Worm (Caenorhabditis elegans) whole organism, L4 larva: Measurements from ENCODE around the gene srv-1.
A peak's percentile ranks its signal among the peaks of the same experiment; 100 is the strongest.

Source experiments
- D1046.2 ChIP-seq: fragments of 200-800 bp; sonication (Bioruptor generic); IDR thresholded peaks from 2 replicates; pipeline ENCODE4 v1.3.6; 2022; ENCODE audit warnings: missing genetic modification characterization, missing compliant biosample characterization
- F49E8.2 ChIP-seq: sonication (generic microtip); optimal IDR thresholded peaks from 2 replicates; lab custom pipeline; 2016; ENCODE audit warnings: missing compliant biosample characterization, mild to moderate bottlenecking, missing genetic modification characterization, borderline replicate concordance
- R02D3.7 ChIP-seq: fragments of 150-350 bp; sonication (generic microtip); optimal IDR thresholded peaks from 3 replicates; lab custom pipeline; 2014; ENCODE audit warnings: missing biosample characterization, missing genetic modification characterization
- Y105C5A.15 ChIP-seq: fragments of 200-800 bp; sonication (Bioruptor generic); IDR thresholded peaks from 2 replicates; pipeline ENCODE4 v1.3.6; 2022; ENCODE audit warnings: missing genetic modification characterization, missing compliant biosample characterization
- Y5F2A.4 ChIP-seq: fragments of 200-800 bp; sonication (Bioruptor generic); optimal IDR thresholded peaks from 2 replicates; lab custom pipeline; 2018; ENCODE audit warnings: mild to moderate bottlenecking, missing genetic modification characterization, missing compliant biosample characterization
- ZK337.2 ChIP-seq: fragments of 200-800 bp; sonication (Bioruptor generic); IDR thresholded peaks from 2 replicates; pipeline ENCODE4 v1.3.6; 2022; ENCODE audit warnings: missing genetic modification reagents, missing genetic modification characterization, missing compliant biosample characterization
- aly-2 ChIP-seq: sonication (generic microtip); optimal IDR thresholded peaks from 2 replicates; lab custom pipeline; 2018; ENCODE audit warnings: missing biosample characterization, missing genetic modification characterization
- arid-1 ChIP-seq: fragments of 200-800 bp; sonication (Bioruptor generic); conservative IDR thresholded peaks from 2 replicates; pipeline ENCODE4 v1.3.6; 2022; ENCODE audit warnings: missing genetic modification reagents, missing genetic modification characterization, missing compliant biosample characterization
- ceh-20 ChIP-seq: fragments of 200-800 bp; sonication (Bioruptor generic); IDR thresholded peaks from 2 replicates; pipeline ENCODE4 v1.3.6; 2022; ENCODE audit warnings: missing genetic modification reagents, missing genetic modification characterization, missing compliant biosample characterization
- ceh-28 ChIP-seq: fragments of 150-350 bp; optimal IDR thresholded peaks from 2 replicates; lab custom pipeline; 2014; ENCODE audit warnings: missing biosample characterization, missing genetic modification reagents, missing genetic modification characterization
- ceh-32 ChIP-seq: sonication (generic microtip); optimal IDR thresholded peaks from 2 replicates; lab custom pipeline; 2016; ENCODE audit warnings: mild to moderate bottlenecking, missing genetic modification characterization, missing compliant biosample characterization; ENCODE audit not compliant: poor library complexity
- ceh-82 ChIP-seq: sonication (generic microtip); optimal IDR thresholded peaks from 2 replicates; lab custom pipeline; 2017; ENCODE audit warnings: missing biosample characterization, missing genetic modification characterization
- ctbp-1 ChIP-seq: fragments of 200-800 bp; sonication (Bioruptor generic); IDR thresholded peaks from 2 replicates; pipeline ENCODE4 v1.3.6; 2022; ENCODE audit warnings: missing genetic modification reagents, missing genetic modification characterization, missing compliant biosample characterization
- daf-19 ChIP-seq: fragments of 200-800 bp; sonication (Bioruptor generic); conservative IDR thresholded peaks from 2 replicates; pipeline ENCODE4 v1.3.6; 2022; ENCODE audit warnings: missing genetic modification characterization, missing compliant biosample characterization
- dmd-8 ChIP-seq: fragments of 200-800 bp; sonication (Bioruptor generic); IDR thresholded peaks from 2 replicates; pipeline ENCODE4 v1.3.6; 2022; ENCODE audit warnings: missing genetic modification characterization, missing compliant biosample characterization
- dpl-1 ChIP-seq: fragments of 150-350 bp; optimal IDR thresholded peaks from 2 replicates; lab custom pipeline; 2014; ENCODE audit warnings: missing biosample characterization, missing genetic modification reagents, missing genetic modification characterization
- dve-1 ChIP-seq: sonication (generic microtip); optimal IDR thresholded peaks from 2 replicates; lab custom pipeline; 2017; ENCODE audit warnings: antibody characterized with exemption, mild to moderate bottlenecking, missing genetic modification characterization, missing compliant biosample characterization; ENCODE audit not compliant: insufficient read depth
- egl-27 ChIP-seq: sonication (generic microtip); optimal IDR thresholded peaks from 3 replicates; lab custom pipeline; 2017; ENCODE audit warnings: missing biosample characterization, missing genetic modification reagents, missing genetic modification characterization
- hlh-11 ChIP-seq: fragments of 200-800 bp; sonication (Bioruptor generic); optimal IDR thresholded peaks from 2 replicates; lab custom pipeline; 2018; ENCODE audit warnings: mild to moderate bottlenecking, missing genetic modification characterization, missing compliant biosample characterization
- hmg-1.1 ChIP-seq: fragments of 200-800 bp; sonication (Bioruptor generic); IDR thresholded peaks from 2 replicates; pipeline ENCODE4 v1.3.6; 2022; ENCODE audit warnings: missing genetic modification reagents, missing genetic modification characterization, missing compliant biosample characterization
- lim-7 ChIP-seq: fragments of 200-800 bp; sonication (Bioruptor generic); IDR thresholded peaks from 2 replicates; pipeline ENCODE4 v1.3.6; 2022; ENCODE audit warnings: missing genetic modification characterization, missing compliant biosample characterization
- lin-1 ChIP-seq: fragments of 200-800 bp; sonication (Bioruptor generic); IDR thresholded peaks from 2 replicates; pipeline ENCODE4 v1.3.6; 2022; ENCODE audit warnings: missing genetic modification reagents, missing genetic modification characterization, missing compliant biosample characterization
- lin-13 ChIP-seq: fragments of 150-350 bp; optimal IDR thresholded peaks from 2 replicates; lab custom pipeline; 2014; ENCODE audit warnings: missing biosample characterization, missing genetic modification reagents, missing genetic modification characterization
- lin-38 ChIP-seq: fragments of 200-800 bp; sonication (Bioruptor generic); IDR thresholded peaks from 2 replicates; pipeline ENCODE4 v1.3.6; 2022; ENCODE audit warnings: missing genetic modification reagents, missing genetic modification characterization, missing compliant biosample characterization
- mdt-29 ChIP-seq: fragments of 200-800 bp; sonication (Bioruptor generic); IDR thresholded peaks from 2 replicates; pipeline ENCODE4 v1.3.6; 2022; ENCODE audit warnings: missing genetic modification reagents, missing genetic modification characterization, missing compliant biosample characterization
- mes-2 ChIP-seq: sonication (generic microtip); optimal IDR thresholded peaks from 2 replicates; lab custom pipeline; 2016; ENCODE audit warnings: missing genotype, mild to moderate bottlenecking, missing genetic modification characterization, missing compliant biosample characterization; ENCODE audit not compliant: poor library complexity, severe bottlenecking
- mxl-2 ChIP-seq: fragments of 200-800 bp; sonication (Bioruptor generic); conservative IDR thresholded peaks from 2 replicates; pipeline ENCODE4 v1.3.6; 2022; ENCODE audit warnings: missing genetic modification reagents, missing genetic modification characterization, missing compliant biosample characterization
- mxl-3 ChIP-seq: fragments of 200-800 bp; sonication (Bioruptor generic); optimal IDR thresholded peaks from 2 replicates; lab custom pipeline; 2018; ENCODE audit warnings: mild to moderate bottlenecking, missing genetic modification characterization, missing compliant biosample characterization
- nhr-10 ChIP-seq: fragments of 150-350 bp; optimal IDR thresholded peaks from 2 replicates; lab custom pipeline; 2014; ENCODE audit warnings: missing biosample characterization, missing genetic modification characterization
- nhr-102 ChIP-seq: sonication (generic microtip); optimal IDR thresholded peaks from 2 replicates; lab custom pipeline; 2016; ENCODE audit warnings: mild to moderate bottlenecking, missing genetic modification characterization, moderate library complexity, missing compliant biosample characterization
- nhr-11 ChIP-seq: fragments of 150-350 bp; optimal IDR thresholded peaks from 2 replicates; lab custom pipeline; 2014; ENCODE audit warnings: missing biosample characterization, missing genetic modification characterization
- nhr-28 ChIP-seq: fragments of 150-350 bp; optimal IDR thresholded peaks from 2 replicates; lab custom pipeline; 2014; ENCODE audit warnings: missing biosample characterization, missing genetic modification characterization
- nhr-41 ChIP-seq: fragments of 200-800 bp; sonication (Bioruptor generic); IDR thresholded peaks from 2 replicates; pipeline ENCODE4 v1.3.6; 2022; ENCODE audit warnings: missing genetic modification reagents, missing genetic modification characterization, missing compliant biosample characterization
- nhr-42 ChIP-seq: fragments of 200-800 bp; sonication (Bioruptor generic); IDR thresholded peaks from 2 replicates; pipeline ENCODE4 v1.3.6; 2022; ENCODE audit warnings: missing genetic modification characterization, missing compliant biosample characterization
- nhr-6 ChIP-seq: fragments of 150-350 bp; optimal IDR thresholded peaks from 2 replicates; lab custom pipeline; 2014; ENCODE audit warnings: missing biosample characterization, missing genetic modification characterization
- nhr-76 ChIP-seq: fragments of 150-350 bp; optimal IDR thresholded peaks from 2 replicates; lab custom pipeline; 2014; ENCODE audit warnings: missing biosample characterization, missing genetic modification characterization
- nhr-77 ChIP-seq: fragments of 150-350 bp; optimal IDR thresholded peaks from 2 replicates; lab custom pipeline; 2014; ENCODE audit warnings: missing biosample characterization, missing genetic modification characterization
- pha-4 ChIP-seq, 2 experiments: fragments of 150-350 bp in 1 of 2; fragments of 200-800 bp in 1 of 2; sonication (Bioruptor generic) in 1 of 2; IDR thresholded peaks in 1 of 2; optimal IDR thresholded peaks in 1 of 2; 2 replicates each; pipeline versions ENCODE4 v1.3.6 to Lab custom; 2014 to 2022; ENCODE audit warnings: missing genetic modification characterization in 2 of 2, missing genetic modification reagents in 2 of 2, missing biosample characterization in 1 of 2, missing compliant biosample characterization in 1 of 2
- php-3 ChIP-seq: fragments of 200-800 bp; sonication (Bioruptor generic); IDR thresholded peaks from 2 replicates; pipeline ENCODE4 v1.3.6; 2022; ENCODE audit warnings: missing genetic modification reagents, missing genetic modification characterization, missing compliant biosample characterization
- pqm-1 ChIP-seq: sonication (generic microtip); optimal IDR thresholded peaks from 2 replicates; lab custom pipeline; 2017; ENCODE audit warnings: missing biosample characterization, missing genetic modification characterization
- rbr-2 ChIP-seq: sonication (generic microtip); optimal IDR thresholded peaks from 2 replicates; lab custom pipeline; 2016; ENCODE audit warnings: missing genotype, missing genetic modification characterization, missing compliant biosample characterization
- set-16 ChIP-seq: fragments of 200-800 bp; sonication (Bioruptor generic); IDR thresholded peaks from 2 replicates; pipeline ENCODE4 v1.3.6; 2022; ENCODE audit warnings: missing genetic modification reagents, missing genetic modification characterization, missing compliant biosample characterization
- skn-1 ChIP-seq: fragments of 150-350 bp; optimal IDR thresholded peaks from 2 replicates; lab custom pipeline; 2014; ENCODE audit warnings: missing biosample characterization, missing genetic modification characterization
- snpc-4 ChIP-seq: fragments of 150-350 bp; optimal IDR thresholded peaks from 2 replicates; lab custom pipeline; 2014; ENCODE audit warnings: missing biosample characterization, missing genetic modification characterization
- spr-1 ChIP-seq: sonication (generic microtip); optimal IDR thresholded peaks from 2 replicates; lab custom pipeline; 2016; ENCODE audit warnings: mild to moderate bottlenecking, missing genetic modification characterization, missing compliant biosample characterization
- vab-7 ChIP-seq: fragments of 200-800 bp; sonication (Bioruptor generic); IDR thresholded peaks from 2 replicates; pipeline ENCODE4 v1.3.6; 2022; ENCODE audit warnings: missing genetic modification reagents, missing genetic modification characterization, missing compliant biosample characterization
- zag-1 ChIP-seq: fragments of 150-350 bp; optimal IDR thresholded peaks from 2 replicates; lab custom pipeline; 2014; ENCODE audit warnings: missing biosample characterization, missing genetic modification characterization
- zfp-2 ChIP-seq: sonication (generic microtip); optimal IDR thresholded peaks from 2 replicates; lab custom pipeline; 2016; ENCODE audit warnings: mild to moderate bottlenecking, missing genetic modification characterization, missing compliant biosample characterization
- zip-2 ChIP-seq: fragments of 150-350 bp; optimal IDR thresholded peaks from 2 replicates; lab custom pipeline; 2014; ENCODE audit warnings: missing biosample characterization, missing genetic modification characterization
- ztf-11 ChIP-seq: fragments of 150-350 bp; optimal IDR thresholded peaks from 2 replicates; lab custom pipeline; 2014; ENCODE audit warnings: missing biosample characterization, missing genetic modification characterization
- ztf-7 ChIP-seq: fragments of 150-350 bp; optimal IDR thresholded peaks from 2 replicates; lab custom pipeline; 2014; ENCODE audit warnings: missing biosample characterization, missing genetic modification characterization

Gene srv-1

ce11 chrIII:6897587-6898064 lies 47.4 kb downstream of the srv-1 start, which contains the start of gene T07E3.4 (continued):
- TF ChIP-seq vab-7 (no peak), pha-4 (GFP tag; IDR thresholded peaks at IDR 0.05; lab: Robert Waterston, UW) (0 out of 2 replicates have a peak, but pooled peaks have one; percentile 30), pha-4 (tag; optimal IDR thresholded peaks at IDR 0.05; lab: Kevin White, UChicago) (no peak), ztf-7 (tag; lab: Kevin White, UChicago) (peak; percentile 48), ceh-82 (tag; lab: Kevin White, UChicago) (no peak), lin-1 (GFP tag; lab: Robert Waterston, UW) (peak; percentile 64; the same call in 1 of the 2 replicates), nhr-11 (peak; percentile 84), php-3 (GFP tag; lab: Robert Waterston, UW) (0 out of 2 replicates have a peak, but pooled peaks have one; percentile 39), lin-38 (GFP tag; lab: Robert Waterston, UW) (no peak), ZK337.2 (GFP tag; lab: Robert Waterston, UW) (no peak), ztf-11 (tag; lab: Kevin White, UChicago) (no peak), nhr-77 (tag; lab: Kevin White, UChicago) (no peak), ceh-28 (tag; lab: Kevin White, UChicago) (no peak), nhr-41 (GFP tag; lab: Robert Waterston, UW) (no peak), mdt-29 (GFP tag; lab: Robert Waterston, UW) (no peak), set-16 (no peak), egl-27 (tag; lab: Kevin White, UChicago) (no peak), ceh-32 (tag; lab: Kevin White, UChicago) (no peak), ceh-20 (GFP tag; lab: Robert Waterston, UW) (0 out of 2 replicates have a peak, but pooled peaks have one; percentile 37), nhr-42 (GFP tag; lab: Robert Waterston, UW) (no peak), nhr-6 (no peak), skn-1 (tag; lab: Kevin White, UChicago) (no peak), nhr-28 (tag; lab: Kevin White, UChicago) (peak; percentile 84), dpl-1 (GFP tag; lab: Kevin White, UChicago) (peak; percentile 48), F49E8.2 (no peak), snpc-4 (tag; lab: Kevin White, UChicago) (no peak), nhr-102 (tag; lab: Kevin White, UChicago) (peak; percentile 39), spr-1 (tag; lab: Kevin White, UChicago) (peak; percentile 22), lim-7 (GFP tag; lab: Robert Waterston, UW) (no peak), nhr-10 (tag; lab: Kevin White, UChicago) (peak; percentile 23), ctbp-1 (GFP tag; lab: Robert Waterston, UW) (peak; percentile 57; the same call in 1 of the 2 replicates), dmd-8 (GFP tag; lab: Robert Waterston, UW) (no peak), Y105C5A.15 (GFP tag; lab: Robert Waterston, UW) (no peak), pqm-1 (tag; lab: Kevin White, UChicago) (no peak), dve-1 (peak; percentile 73), Y5F2A.4 (no peak), hmg-1.1 (peak; percentile 76), nhr-76 (tag; lab: Kevin White, UChicago) (no peak), zfp-2 (tag; lab: Kevin White, UChicago) (no peak), zip-2 (tag; lab: Kevin White, UChicago) (peak; percentile 8), aly-2 (tag; lab: Kevin White, UChicago) (no peak), mxl-2 (peak; percentile 99), lin-13 (peak; percentile 46), mxl-3 (GFP tag; lab: Kevin White, UChicago) (peak; percentile 34), zag-1 (tag; lab: Kevin White, UChicago) (no peak), daf-19 (GFP tag; lab: Robert Waterston, UW) (no peak), mes-2 (tag; lab: Kevin White, UChicago) (peak; percentile 66), D1046.2 (GFP tag; lab: Robert Waterston, UW) (no peak), hlh-11 (tag; lab: Kevin White, UChicago) (peak; percentile 93), arid-1 (GFP tag; lab: Robert Waterston, UW) (no peak), R02D3.7 (tag; lab: Kevin White, UChicago) (no peak), rbr-2 (tag; lab: Kevin White, UChicago) (peak; percentile 54)
